Fruit fly (Drosophila melanogaster) Kc167 (cell line): ENCODE measurements around the gene CG14647.

Experiments
- Myc ChIP-seq: fragments of >200 bp; optimal IDR thresholded peaks from 2 replicates; lab custom pipeline; 2017; ENCODE audit warnings: missing external identifiers
- Sin3A ChIP-seq: fragments of >200 bp; optimal IDR thresholded peaks from 2 replicates; lab custom pipeline; 2018; ENCODE audit warnings: missing external identifiers
- h ChIP-seq: fragments of >200 bp; optimal IDR thresholded peaks from 3 replicates; lab custom pipeline; 2018; ENCODE audit warnings: missing external identifiers
- insv ChIP-seq: fragments of >200 bp; optimal IDR thresholded peaks from 3 replicates; lab custom pipeline; 2018; ENCODE audit warnings: missing external identifiers
- psq ChIP-seq: fragments of >200 bp; optimal IDR thresholded peaks from 2 replicates; lab custom pipeline; 2017; ENCODE audit warnings: missing external identifiers
- ttk ChIP-seq: sonication (Bioruptor generic); optimal IDR thresholded peaks from 2 replicates; lab custom pipeline; 2017; ENCODE audit warnings: missing external identifiers

CG14647 gene

DNA sequence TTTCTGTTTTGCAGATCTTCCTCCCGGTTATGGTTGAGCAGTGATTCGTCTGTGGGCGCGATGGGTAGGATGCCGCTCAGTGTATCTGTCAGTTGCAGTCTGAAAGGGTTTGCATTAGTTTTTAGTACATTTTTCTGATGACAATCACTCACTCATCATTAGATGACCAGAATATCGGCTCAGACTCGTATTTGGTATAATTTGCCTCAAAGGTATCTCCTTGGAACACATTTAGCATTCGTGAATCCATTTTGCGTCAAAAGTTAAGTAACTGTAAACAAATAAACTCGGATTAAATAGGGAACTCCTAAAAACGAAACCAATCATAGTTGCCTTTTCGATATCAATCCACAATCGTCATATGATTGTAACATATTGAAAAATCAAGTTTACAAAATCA, 26.4 kb downstream of the CG14647 start, which contains the start of gene CG31525:
Gene CG31525 (plus strand): TSS at position 301 of the 400 bp plus-strand sequence.
- TF ChIP-seq Myc (lab: Kevin White, UChicago) = no peak
- no peak for TF ChIP-seq insv (lab: Kevin White, UChicago)
- no peak for TF ChIP-seq Sin3A
- no peak for TF ChIP-seq h (lab: Kevin White, UChicago)
- TF ChIP-seq psq (lab: Kevin White, UChicago) = no peak
- no peak for TF ChIP-seq ttk

DNA sequence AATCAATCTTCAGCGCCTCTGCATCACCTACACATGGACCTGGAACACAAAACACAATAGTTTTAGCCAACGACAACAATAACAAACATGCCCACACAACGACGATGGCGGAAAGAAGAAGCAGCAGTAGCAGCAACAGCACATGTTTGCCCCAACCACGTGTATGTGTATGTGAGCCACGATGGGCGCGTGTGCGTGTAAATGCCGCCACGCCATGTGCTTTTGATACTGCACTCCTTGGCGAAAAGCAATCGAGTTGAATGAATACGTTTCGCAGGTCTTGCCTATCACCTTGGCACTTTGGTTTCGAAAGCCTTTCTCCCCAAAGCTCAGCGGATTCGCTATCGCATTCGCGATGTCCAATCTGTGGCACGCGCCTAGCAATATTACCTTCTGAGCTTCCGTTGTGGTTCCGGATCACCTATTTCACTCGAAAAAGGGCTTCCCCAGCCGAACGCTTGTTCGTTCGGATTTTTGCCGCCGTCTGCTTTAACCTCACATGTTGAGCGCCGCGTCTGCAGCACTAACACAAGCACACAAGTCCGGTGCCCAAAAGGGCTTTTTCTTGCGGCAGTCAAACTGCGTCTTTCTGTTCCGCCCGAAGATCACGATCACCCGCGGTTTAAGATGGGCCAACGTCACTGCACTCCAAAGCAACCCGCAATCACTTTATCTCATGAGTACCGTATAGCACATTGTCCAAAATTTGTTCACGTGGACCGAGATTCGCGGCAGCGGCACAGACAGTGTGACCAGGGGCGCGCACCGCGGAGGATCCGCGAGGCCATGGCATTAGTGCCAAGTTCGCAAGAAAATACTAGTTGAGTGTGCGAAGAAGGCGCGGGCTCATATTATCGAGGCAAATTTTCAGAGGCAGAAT, 28.5 kb downstream of the CG14647 start, which contains the start of gene srl:
Gene srl (minus strand): TSS at position 751 of the 880 bp plus-strand sequence.
- no peak for TF ChIP-seq h (lab: Kevin White, UChicago)
- TF ChIP-seq Myc (lab: Kevin White, UChicago) = no peak
- TF ChIP-seq ttk = no peak
- TF ChIP-seq Sin3A = no peak
- TF ChIP-seq psq (lab: Kevin White, UChicago) = no peak
- no peak for TF ChIP-seq insv (lab: Kevin White, UChicago)

dm6 chr3R:4433441-4434077, 33.2 kb downstream of the CG14647 start, which contains the start of the genes eIF3a and CG1074:
eIF3a (minus strand) TSS chr3R:4433895.
CG1074 (plus strand) TSS chr3R:4433965.
- no peak for TF ChIP-seq h (lab: Kevin White, UChicago)
- TF ChIP-seq ttk = no peak
- no peak for TF ChIP-seq Sin3A

DNA sequence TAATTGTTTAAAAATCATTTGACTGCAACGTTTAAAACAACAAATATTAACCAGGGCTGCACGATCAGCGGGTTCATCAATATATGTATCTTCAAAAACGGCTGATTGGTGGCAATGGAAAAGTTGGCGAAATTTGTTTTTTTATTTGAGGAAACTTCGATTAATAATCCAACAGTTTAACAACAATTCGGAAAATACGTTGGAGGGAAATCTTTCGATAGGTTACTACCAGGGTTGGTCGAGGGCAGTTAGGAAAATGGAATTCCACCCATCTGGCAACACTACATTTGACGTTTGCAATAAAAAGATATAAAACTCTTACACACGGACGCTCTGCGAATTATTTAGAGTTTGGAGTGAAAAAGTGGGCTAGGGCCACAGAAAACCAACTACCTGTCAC, 36.8 kb downstream of the CG14647 start, which contains the start of the genes Lipt2 and CG14650:
Gene Lipt2 (minus strand): TSS at position 217 of the 400 bp plus-strand sequence.
Gene CG14650 (plus strand): TSS at position 275 of the 400 bp plus-strand sequence.
- no peak for TF ChIP-seq Sin3A
- TF ChIP-seq insv (lab: Kevin White, UChicago) = no peak
- no peak for TF ChIP-seq ttk
- no peak for TF ChIP-seq psq (lab: Kevin White, UChicago)
- no peak for TF ChIP-seq Myc (lab: Kevin White, UChicago)
- no peak for TF ChIP-seq h (lab: Kevin White, UChicago)

dm6 chr3R:4437817-4438216, 37.5 kb downstream of the CG14647 start:
- TF ChIP-seq Sin3A (no peak), ttk (peak; percentile 93)

- TF ChIP-seq psq (lab: Kevin White, UChicago) (no peak), insv (lab: Kevin White, UChicago) (no peak)
These were observed 44.8 kb downstream of the CG14647 start for dm6 chr3R:4445083-4445482.

DNA sequence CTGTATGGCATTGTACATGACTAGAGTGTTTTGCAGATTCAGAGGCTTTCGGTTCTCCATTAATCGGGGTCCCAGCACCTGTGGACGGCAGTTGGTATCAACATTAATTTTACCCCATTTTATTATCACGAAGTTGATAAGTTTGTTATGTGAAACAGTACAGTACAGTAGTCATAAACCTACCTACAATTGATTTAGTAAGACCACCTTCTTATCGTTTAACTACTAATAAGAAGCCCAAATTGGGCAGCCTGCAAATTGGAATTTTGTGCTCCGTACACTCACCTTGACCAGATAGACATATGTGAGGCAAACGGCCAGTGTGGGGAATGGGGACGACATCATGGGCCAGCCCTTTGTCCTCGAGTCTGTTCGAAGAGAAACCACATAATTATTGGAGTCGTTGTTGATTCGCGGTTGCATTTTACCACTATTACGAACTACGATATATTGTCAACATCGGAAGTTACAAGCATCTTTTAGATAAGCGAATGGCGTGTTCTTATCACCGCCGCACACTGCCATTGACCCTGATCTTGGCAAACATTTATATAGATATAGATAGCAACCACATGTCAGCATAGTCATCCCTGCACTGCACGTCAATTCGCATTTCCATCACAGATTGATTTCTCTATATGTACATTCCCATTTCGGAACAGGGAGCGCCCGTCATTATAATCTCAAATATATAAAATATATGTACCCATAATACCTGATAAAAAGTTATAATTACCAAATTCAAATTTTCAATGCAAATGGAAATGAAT, 46.3 kb downstream of the CG14647 start:
- TF ChIP-seq Sin3A = no peak
- no peak for TF ChIP-seq ttk
- TF ChIP-seq insv (lab: Kevin White, UChicago) = no peak
- TF ChIP-seq psq (lab: Kevin White, UChicago) = no peak
- no peak for TF ChIP-seq h (lab: Kevin White, UChicago)
- no peak for TF ChIP-seq Myc (lab: Kevin White, UChicago)

dm6 chr3R:4449256-4449655, 48.9 kb downstream of the CG14647 start:
- TF ChIP-seq insv (lab: Kevin White, UChicago) (no peak), Sin3A (no peak), ttk (no peak), Myc (lab: Kevin White, UChicago) (no peak), psq (lab: Kevin White, UChicago) (no peak), h (lab: Kevin White, UChicago) (no peak)

dm6 chr3R:4450721-4451120, 50.4 kb downstream of the CG14647 start:
- TF ChIP-seq Myc (lab: Kevin White, UChicago) (no peak), insv (lab: Kevin White, UChicago) (no peak)
